Worm (Caenorhabditis elegans) whole organism, early embryonic: ENCODE measurements around the gene nol-10.

ENCODE experiments used
- B0310.2 ChIP-seq: sonication (generic microtip); optimal IDR thresholded peaks from 2 replicates; lab custom pipeline; 2016; ENCODE audit warnings: mild to moderate bottlenecking, missing genetic modification characterization, missing compliant biosample characterization
- F13C5.2 ChIP-seq: sonication (generic microtip); optimal IDR thresholded peaks from 2 replicates; lab custom pipeline; 2017; ENCODE audit warnings: mild to moderate bottlenecking, missing genetic modification characterization, inconsistent platforms, missing compliant biosample characterization
- ama-1 ChIP-seq: fragments of 150-350 bp; optimal IDR thresholded peaks from 2 replicates; lab custom pipeline; 2014
- ceh-36 ChIP-seq: sonication (generic microtip); optimal IDR thresholded peaks from 2 replicates; lab custom pipeline; 2016; ENCODE audit warnings: missing genetic modification characterization, inconsistent platforms, missing compliant biosample characterization
- flt-1 ChIP-seq: fragments of 200-800 bp; sonication (Bioruptor generic); IDR thresholded peaks from 2 replicates; pipeline ENCODE4 v1.3.6; 2022; ENCODE audit warnings: missing genetic modification characterization, missing compliant biosample characterization
- hmbx-1 ChIP-seq: sonication (generic microtip); optimal IDR thresholded peaks from 2 replicates; lab custom pipeline; 2016; ENCODE audit warnings: mild to moderate bottlenecking, missing genetic modification characterization, missing compliant biosample characterization
- hmg-4 ChIP-seq: fragments of 200-800 bp; sonication (Bioruptor generic); optimal IDR thresholded peaks from 2 replicates; lab custom pipeline; 2018; ENCODE audit warnings: mild to moderate bottlenecking, missing genetic modification characterization, missing compliant biosample characterization
- hnd-1 ChIP-seq: sonication (generic microtip); optimal IDR thresholded peaks from 2 replicates; lab custom pipeline; 2016; ENCODE audit warnings: missing genetic modification characterization, missing compliant biosample characterization
- sea-1 ChIP-seq: fragments of 200-800 bp; sonication (Bioruptor generic); conservative IDR thresholded peaks from 2 replicates; pipeline ENCODE4 v1.3.6; 2022; ENCODE audit warnings: missing genetic modification characterization, missing compliant biosample characterization
- tbx-11 ChIP-seq: fragments of 200-800 bp; sonication (Bioruptor generic); IDR thresholded peaks from 2 replicates; pipeline ENCODE4 v1.3.6; 2022; ENCODE audit warnings: missing genetic modification characterization, missing compliant biosample characterization
- tbx-37 ChIP-seq: fragments of 200-800 bp; sonication (Bioruptor generic); conservative IDR thresholded peaks from 2 replicates; pipeline ENCODE4 v1.3.6; 2022; ENCODE audit warnings: missing genetic modification reagents, missing genetic modification characterization, missing compliant biosample characterization
- tra-4 ChIP-seq: sonication (generic microtip); optimal IDR thresholded peaks from 2 replicates; lab custom pipeline; 2017; ENCODE audit warnings: missing genetic modification characterization, missing compliant biosample characterization

DNA sequence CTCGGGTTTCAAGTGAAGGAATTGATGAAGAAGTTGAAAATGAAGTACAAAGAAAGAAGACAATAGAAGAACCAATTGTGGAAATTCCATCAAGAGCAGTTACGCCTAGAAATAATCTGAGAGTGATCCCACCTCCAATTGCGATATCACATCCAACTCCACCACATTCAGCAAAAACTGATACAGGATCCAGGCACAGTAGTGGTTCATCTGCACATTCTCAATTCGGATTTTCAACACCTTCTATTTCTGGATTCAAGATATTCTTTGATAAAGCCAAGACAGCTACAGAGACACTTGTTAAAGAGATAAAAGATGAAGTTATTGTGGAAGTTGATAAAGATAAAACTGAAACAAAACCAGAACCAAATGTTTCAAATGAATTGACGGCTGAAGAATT lies 27.7 kb downstream of the nol-10 start:
- TF ChIP-seq ama-1 (no peak), F13C5.2 (tag; lab: Kevin White, UChicago) (no peak), B0310.2 (tag; lab: Kevin White, UChicago) (no peak), hmg-4 (GFP tag; lab: Kevin White, UChicago) (no peak), hnd-1 (tag; lab: Kevin White, UChicago) (no peak), flt-1 (GFP tag; lab: Robert Waterston, UW) (no peak), ceh-36 (no peak), tra-4 (tag; lab: Kevin White, UChicago) (no peak), tbx-37 (GFP tag; lab: Robert Waterston, UW) (no peak), tbx-11 (GFP tag; lab: Robert Waterston, UW) (no peak), hmbx-1 (tag; lab: Kevin White, UChicago) (no peak), sea-1 (GFP tag; lab: Robert Waterston, UW) (no peak)
